Worm (Caenorhabditis elegans): ENCODE data around the gene M106.2.

M106.2 gene

ce11 chrII:10849903-10850302 is at the start of gene M106.2:
TSS of gene M106.2 (minus strand) at chrII:10850003.
- no peak for TF ChIP-seq K11D2.4 (GFP tag; IDR thresholded peaks at IDR 0.05)
- TF ChIP-seq C06A6.2 (GFP tag; conservative IDR thresholded peaks at IDR 0.05): no peak
- TF ChIP-seq rec-8 (tag; optimal IDR thresholded peaks at IDR 0.05): no peak
- TF ChIP-seq snpc-3.4 (tag; optimal IDR thresholded peaks at IDR 0.05): no peak
- no peak for TF ChIP-seq D2030.7 (GFP tag; IDR thresholded peaks at IDR 0.05)

ce11 chrII:10898998-10899397 is 49.2 kb upstream of the M106.2 start:
- TF ChIP-seq Y56A3A.18 (GFP tag; IDR thresholded peaks at IDR 0.05) (no peak), madf-10 (tag; optimal IDR thresholded peaks at IDR 0.05) (no peak), snpc-1.3 (tag; optimal IDR thresholded peaks at IDR 0.05; ENCODE audit: insufficient read depth) (no peak), ets-4 (GFP tag; optimal IDR thresholded peaks at IDR 0.05) (no peak), nfya-2 (GFP tag; IDR thresholded peaks at IDR 0.05) (no peak), aptf-2 (GFP tag; conservative IDR thresholded peaks at IDR 0.05) (no peak), tlf-1 (GFP tag; optimal IDR thresholded peaks at IDR 0.05) (no peak), attf-3 (GFP tag; conservative IDR thresholded peaks at IDR 0.05) (no peak), ccch-3 (GFP tag; optimal IDR thresholded peaks at IDR 0.05) (no peak), unc-130 (GFP tag; optimal IDR thresholded peaks at IDR 0.05) (no peak), lsl-1 (GFP tag; optimal IDR thresholded peaks at IDR 0.05) (no peak), lsy-27 (tag; optimal IDR thresholded peaks at IDR 0.05; ENCODE audit: borderline replicate concordance, insufficient read depth) (no peak), Y79H2A.3 (GFP tag; conservative IDR thresholded peaks at IDR 0.05) (no peak), fkh-3 (tag; optimal IDR thresholded peaks at IDR 0.05) (no peak), ztf-3 (GFP tag; optimal IDR thresholded peaks at IDR 0.05) (no peak), mes-4 (tag; optimal IDR thresholded peaks at IDR 0.05) (no peak), hmg-1.2 (GFP tag; IDR thresholded peaks at IDR 0.05) (no peak), lin-40 (tag; optimal IDR thresholded peaks at IDR 0.05) (no peak), snpc-1.1 (tag; optimal IDR thresholded peaks at IDR 0.05; ENCODE audit: insufficient read depth) (no peak)

ce11 chrII:10895959-10896358 is 46.2 kb upstream of the M106.2 start:
- no peak for TF ChIP-seq hlh-12 (tag; optimal IDR thresholded peaks at IDR 0.05)
- TF ChIP-seq Y95B8A.8 (GFP tag; IDR thresholded peaks at IDR 0.05): no peak
- no peak for TF ChIP-seq hmg-20 (GFP tag; IDR thresholded peaks at IDR 0.05)
- TF ChIP-seq ceh-40 (GFP tag; IDR thresholded peaks at IDR 0.05): no peak
- TF ChIP-seq sdz-38 (tag; optimal IDR thresholded peaks at IDR 0.05): no peak
- TF ChIP-seq F57A8.1 (GFP tag; optimal IDR thresholded peaks at IDR 0.05): no peak
- TF ChIP-seq Y53G8AR.9 (GFP tag; conservative IDR thresholded peaks at IDR 0.05): no peak
- no peak for TF ChIP-seq ztf-18 (tag; optimal IDR thresholded peaks at IDR 0.05)
- TF ChIP-seq ceh-58 (GFP tag; IDR thresholded peaks at IDR 0.05): no peak
- TF ChIP-seq ZK185.1 (tag; optimal IDR thresholded peaks at IDR 0.05; ENCODE audit: poor library complexity, severe bottlenecking): no peak
- TF ChIP-seq bed-2 (GFP tag; IDR thresholded peaks at IDR 0.05): no peak
- TF ChIP-seq dox-1 (GFP tag; IDR thresholded peaks at IDR 0.05): no peak
- TF ChIP-seq F57C9.4 (tag; optimal IDR thresholded peaks at IDR 0.05): no peak
- no peak for TF ChIP-seq rpc-1 (optimal IDR thresholded peaks at IDR 0.05)
- TF ChIP-seq rpc-1 (tag; optimal IDR thresholded peaks at IDR 0.05): no peak
- no peak for TF ChIP-seq cebp-1 (GFP tag; IDR thresholded peaks at IDR 0.05)
- TF ChIP-seq cebp-1 (tag; optimal IDR thresholded peaks at IDR 0.05): no peak
- TF ChIP-seq cebp-2 (GFP tag; IDR thresholded peaks at IDR 0.05): no peak
- TF ChIP-seq nhr-27 (tag; optimal IDR thresholded peaks at IDR 0.05): no peak
- TF ChIP-seq F22D6.2 (tag; optimal IDR thresholded peaks at IDR 0.05): no peak
- TF ChIP-seq T26A5.8 (tag; optimal IDR thresholded peaks at IDR 0.05): no peak
- no peak for TF ChIP-seq zim-3 (tag; optimal IDR thresholded peaks at IDR 0.05)

All from whole organism, young adult.